Worm (Caenorhabditis elegans) whole organism, midembryonic: ENCODE data around the gene rme-1.

ENCODE experiments used
- T22C8.4 ChIP-seq: fragments of 200-800 bp; sonication (Bioruptor generic); IDR thresholded peaks from 2 replicates; pipeline ENCODE4 v1.3.6; 2022; ENCODE audit warnings: missing genetic modification characterization, missing compliant biosample characterization
- cog-1 ChIP-seq: sonication (generic microtip); optimal IDR thresholded peaks from 2 replicates; lab custom pipeline; 2016; ENCODE audit warnings: missing genetic modification characterization, missing compliant biosample characterization
- flt-1 ChIP-seq: fragments of 200-800 bp; sonication (Bioruptor generic); IDR thresholded peaks from 2 replicates; pipeline ENCODE4 v1.3.6; 2022; ENCODE audit warnings: missing genetic modification characterization, missing compliant biosample characterization
- klf-2 ChIP-seq: fragments of 200-800 bp; sonication (Bioruptor generic); conservative IDR thresholded peaks from 2 replicates; pipeline ENCODE4 v1.3.6; 2022; ENCODE audit warnings: missing genetic modification reagents, missing genetic modification characterization, missing compliant biosample characterization
- med-1 ChIP-seq: sonication (generic microtip); optimal IDR thresholded peaks from 2 replicates; lab custom pipeline; 2017; ENCODE audit warnings: missing genetic modification characterization, mild to moderate bottlenecking, missing compliant biosample characterization, antibody characterized with exemption, missing genetic modification reagents; ENCODE audit not compliant: insufficient read depth
- ref-1 ChIP-seq: fragments of 200-800 bp; sonication (Bioruptor generic); conservative IDR thresholded peaks from 2 replicates; pipeline ENCODE4 v1.3.6; 2022; ENCODE audit warnings: missing genetic modification reagents, missing genetic modification characterization, missing compliant biosample characterization
- tab-1 ChIP-seq: fragments of 200-800 bp; sonication (Bioruptor generic); IDR thresholded peaks from 2 replicates; pipeline ENCODE4 v1.3.6; 2022; ENCODE audit warnings: missing genetic modification characterization, missing compliant biosample characterization
- ztf-23 ChIP-seq: fragments of 200-800 bp; sonication (Bioruptor generic); IDR thresholded peaks from 2 replicates; pipeline ENCODE4 v1.3.6; 2022; ENCODE audit warnings: missing genetic modification reagents, missing genetic modification characterization, missing compliant biosample characterization
- ztf-29 ChIP-seq: fragments of 200-800 bp; sonication (Bioruptor generic); IDR thresholded peaks from 2 replicates; pipeline ENCODE4 v1.3.6; 2022; ENCODE audit warnings: missing genetic modification reagents, missing genetic modification characterization, missing compliant biosample characterization

rme-1 gene

DNA sequence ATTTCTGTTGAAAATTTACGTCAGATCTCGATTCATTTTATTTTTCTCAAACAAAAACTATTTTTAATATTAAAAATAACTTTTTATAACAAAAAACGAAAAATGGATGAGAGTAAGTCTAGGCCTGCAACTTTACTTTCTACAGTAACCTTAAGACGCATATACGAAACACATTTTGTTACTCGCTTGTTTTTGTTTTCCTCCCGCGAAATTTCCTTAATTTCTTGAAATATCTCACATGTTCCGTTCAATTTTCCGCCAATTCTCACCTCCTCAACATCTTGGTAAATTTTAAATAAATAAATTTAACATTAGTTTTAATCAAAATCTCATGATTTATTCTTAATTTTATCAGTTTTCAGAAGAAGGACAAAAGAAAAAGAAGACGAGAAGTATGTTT, 5.8 kb downstream of the rme-1 start:
- TF ChIP-seq T22C8.4: no peak
- no peak for TF ChIP-seq med-1 (GFP tag; lab: Kevin White, UChicago)
- TF ChIP-seq flt-1 (GFP tag; lab: Robert Waterston, UW): no peak
- TF ChIP-seq ztf-23 (GFP tag; lab: Robert Waterston, UW): no peak
- no peak for TF ChIP-seq ztf-29 (GFP tag; lab: Robert Waterston, UW)
- TF ChIP-seq ref-1: no peak
- no peak for TF ChIP-seq tab-1 (GFP tag; lab: Robert Waterston, UW)
- no peak for TF ChIP-seq cog-1
- TF ChIP-seq klf-2 (GFP tag; lab: Robert Waterston, UW): no peak

DNA sequence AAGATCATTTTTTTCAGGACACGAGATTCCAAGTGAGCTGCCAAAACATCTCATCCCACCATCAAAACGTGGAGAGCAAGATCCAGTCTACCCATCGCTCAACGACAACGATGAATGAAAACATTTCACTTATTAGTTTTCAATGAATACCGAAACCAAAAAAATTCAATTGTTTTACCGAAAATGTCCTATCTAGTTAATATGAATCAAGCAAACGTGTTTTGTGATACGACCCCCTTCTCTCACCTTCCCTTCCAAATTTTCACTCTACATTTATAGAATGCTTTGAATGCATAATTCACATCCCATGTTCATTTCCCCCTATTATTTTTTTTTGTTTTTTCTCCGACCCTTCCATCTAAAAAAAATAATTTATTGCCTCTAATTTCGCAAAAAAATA, 8.5 kb downstream of the rme-1 start:
- no peak for TF ChIP-seq ref-1
- TF ChIP-seq flt-1 (GFP tag; lab: Robert Waterston, UW): no peak
- no peak for TF ChIP-seq tab-1 (GFP tag; lab: Robert Waterston, UW)

DNA sequence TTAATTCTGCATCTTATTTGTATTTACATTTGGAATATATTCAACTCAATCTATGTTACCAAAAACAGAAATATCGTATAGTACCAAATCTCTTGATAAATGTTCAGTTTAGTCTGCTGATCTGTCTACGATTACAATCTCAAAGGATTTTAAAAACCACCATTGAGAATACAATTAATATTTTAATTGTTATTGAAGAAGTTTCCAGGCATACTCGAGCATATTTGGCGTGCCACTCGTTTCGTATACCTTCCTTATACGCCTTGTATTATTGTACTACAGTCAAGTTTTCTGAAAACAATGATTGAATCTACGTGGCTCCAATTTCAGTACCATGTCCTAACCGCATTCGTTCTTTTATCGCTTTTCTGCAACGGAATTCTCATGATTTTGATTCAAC, 9.1 kb downstream of the rme-1 start, which contains the start of gene str-206:
TSS of gene str-206 (plus strand) at position 301 of the 400 bp plus-strand sequence.
- no peak for TF ChIP-seq T22C8.4
- TF ChIP-seq tab-1 (GFP tag; lab: Robert Waterston, UW): no peak
- no peak for TF ChIP-seq cog-1
- TF ChIP-seq flt-1 (GFP tag; lab: Robert Waterston, UW): no peak
- no peak for TF ChIP-seq med-1 (GFP tag; lab: Kevin White, UChicago)
- no peak for TF ChIP-seq ref-1
- TF ChIP-seq ztf-23 (GFP tag; lab: Robert Waterston, UW): no peak
- no peak for TF ChIP-seq ztf-29 (GFP tag; lab: Robert Waterston, UW)
- TF ChIP-seq klf-2 (GFP tag; lab: Robert Waterston, UW): no peak

DNA sequence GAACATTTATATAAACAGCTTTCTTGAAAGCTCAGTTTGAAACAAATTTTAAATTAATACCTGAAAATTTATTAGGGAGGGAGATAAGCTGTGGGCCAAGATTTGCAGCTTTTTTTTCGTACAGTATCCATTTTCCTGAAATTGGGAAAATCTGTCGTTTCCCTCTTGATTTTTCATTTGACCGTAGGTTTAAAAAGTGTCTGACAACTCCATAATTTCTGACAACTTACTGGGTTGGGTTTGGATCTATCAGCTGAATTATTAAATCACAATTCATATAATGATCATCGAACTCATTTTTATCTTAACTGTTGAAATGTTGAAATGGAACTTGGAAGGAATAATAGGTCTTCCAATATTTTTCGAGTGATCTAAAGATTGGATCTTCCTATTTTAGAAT, 12.1 kb downstream of the rme-1 start:
- TF ChIP-seq ref-1 (no peak), T22C8.4 (no peak), flt-1 (GFP tag; lab: Robert Waterston, UW) (no peak)

DNA sequence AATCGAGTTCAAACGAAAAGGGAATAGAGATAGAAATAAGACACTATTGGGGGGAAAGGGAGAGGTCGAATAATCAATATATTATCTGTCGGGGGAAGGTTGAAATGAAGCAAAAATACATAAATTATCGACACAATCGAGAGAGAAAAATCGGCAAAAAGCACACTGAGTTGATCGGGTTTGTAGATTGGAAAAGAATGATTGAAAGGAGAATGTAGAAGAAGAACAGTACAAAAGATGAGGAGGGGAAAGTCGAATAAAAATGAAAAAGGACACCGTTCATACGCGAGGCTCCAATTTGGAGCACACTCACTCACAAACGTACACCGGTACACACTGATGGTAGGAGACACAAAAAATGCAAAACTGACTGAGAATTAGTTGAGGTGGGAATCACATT, 12.6 kb downstream of the rme-1 start:
- TF ChIP-seq ztf-29 (GFP tag; lab: Robert Waterston, UW) (no peak), klf-2 (GFP tag; lab: Robert Waterston, UW) (no peak), ztf-23 (GFP tag; lab: Robert Waterston, UW) (no peak), ref-1 (no peak), T22C8.4 (no peak), med-1 (GFP tag; lab: Kevin White, UChicago) (no peak), cog-1 (no peak), tab-1 (GFP tag; lab: Robert Waterston, UW) (no peak)

DNA sequence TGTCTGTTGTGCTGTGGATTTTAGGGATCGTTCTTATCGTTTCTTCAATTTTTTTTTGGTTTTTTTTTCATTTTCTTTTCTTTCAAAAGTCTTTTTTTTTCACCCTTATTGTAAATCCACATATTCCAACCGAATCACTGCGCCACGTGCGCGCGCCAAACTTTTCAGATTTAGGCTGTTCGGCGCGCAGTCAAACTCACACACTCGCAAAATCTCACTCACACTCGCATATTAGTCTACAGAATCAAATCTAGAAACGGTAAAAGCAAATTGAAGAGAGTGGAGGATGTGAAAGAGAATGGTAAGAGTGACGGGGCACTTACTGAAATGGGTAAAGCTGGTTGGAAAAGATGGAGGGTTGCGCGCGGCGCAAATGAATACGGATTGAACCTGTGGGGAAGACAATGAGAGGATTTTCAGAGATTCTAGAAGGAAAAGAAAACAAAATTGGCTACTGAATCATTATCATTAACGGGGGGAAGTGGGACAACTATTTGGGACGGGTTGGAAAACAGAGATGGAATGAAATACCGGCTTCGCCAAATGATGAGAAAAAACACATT, 13.6 kb downstream of the rme-1 start:
- TF ChIP-seq flt-1 (GFP tag; lab: Robert Waterston, UW): no peak
- no peak for TF ChIP-seq T22C8.4
- TF ChIP-seq ref-1: no peak
- no peak; the same call in 1 of the 2 replicates for TF ChIP-seq ztf-23 (GFP tag; lab: Robert Waterston, UW)
- TF ChIP-seq med-1 (GFP tag; lab: Kevin White, UChicago): no peak
- TF ChIP-seq cog-1: no peak
- no peak for TF ChIP-seq klf-2 (GFP tag; lab: Robert Waterston, UW)
- no peak for TF ChIP-seq ztf-29 (GFP tag; lab: Robert Waterston, UW)
- TF ChIP-seq tab-1 (GFP tag; lab: Robert Waterston, UW): no peak

DNA sequence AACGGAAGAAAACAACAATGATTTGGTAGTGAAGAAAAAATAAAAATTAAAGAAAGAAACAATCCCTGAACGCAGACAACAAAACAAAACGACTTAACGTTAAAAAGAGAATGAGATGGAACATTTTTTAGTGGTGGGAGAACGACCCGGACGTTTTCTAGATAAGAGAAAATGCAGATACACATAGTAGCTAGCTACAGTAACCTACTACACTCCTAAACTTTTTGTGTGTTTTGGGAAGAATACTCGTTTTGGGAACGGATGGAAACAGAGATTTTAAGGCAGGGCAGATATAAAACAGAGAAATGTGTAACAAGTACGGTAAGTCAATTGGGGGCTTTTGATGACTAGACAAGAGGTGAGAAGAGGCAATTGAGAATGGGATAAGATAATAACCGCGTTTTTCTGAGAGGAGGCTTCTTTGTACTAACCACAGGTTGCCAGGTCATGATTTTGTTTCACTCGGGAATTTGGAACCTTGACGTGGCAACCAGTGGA, 14.1 kb downstream of the rme-1 start:
- no peak for TF ChIP-seq flt-1 (GFP tag; lab: Robert Waterston, UW)
- no peak for TF ChIP-seq ref-1
- TF ChIP-seq cog-1: no peak
- TF ChIP-seq med-1 (GFP tag; lab: Kevin White, UChicago): no peak
- no peak for TF ChIP-seq T22C8.4
- TF ChIP-seq ztf-29 (GFP tag; lab: Robert Waterston, UW): no peak
- no peak for TF ChIP-seq klf-2 (GFP tag; lab: Robert Waterston, UW)

DNA sequence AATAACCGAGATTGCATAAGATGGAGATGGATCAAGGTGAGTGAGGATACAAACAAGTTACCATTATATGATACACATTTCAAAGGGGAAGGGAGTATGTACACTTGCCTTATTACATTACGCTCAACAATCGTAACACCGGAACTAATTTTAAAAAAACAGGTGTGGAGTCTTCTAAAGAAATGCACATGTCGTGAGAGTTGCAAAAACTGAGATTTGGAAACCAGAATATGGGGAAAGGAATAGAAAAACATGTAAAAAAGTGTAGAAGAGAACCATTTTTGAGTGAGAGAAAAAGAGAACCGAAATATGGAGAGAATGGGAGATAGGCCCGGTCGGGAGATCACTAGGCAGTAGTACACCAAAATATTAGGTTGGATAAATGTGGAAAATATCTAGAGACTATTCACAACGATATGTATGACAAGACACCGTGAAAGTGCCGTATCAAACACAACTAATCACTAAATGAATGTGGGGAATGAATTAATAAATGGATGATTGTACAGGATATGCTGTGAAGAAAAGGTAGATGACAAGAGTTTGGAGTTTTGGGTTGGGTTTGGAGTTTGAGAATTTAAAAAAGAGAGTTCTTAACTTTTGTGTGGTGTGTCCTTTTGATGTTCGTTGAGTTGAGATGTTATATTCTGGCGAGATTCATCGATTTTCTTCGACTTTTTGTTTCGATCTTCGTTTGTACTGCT, 14.8 kb downstream of the rme-1 start:
- TF ChIP-seq ztf-29 (GFP tag; lab: Robert Waterston, UW) (no peak), cog-1 (no peak), klf-2 (GFP tag; lab: Robert Waterston, UW) (no peak), ref-1 (no peak), T22C8.4 (no peak), ztf-23 (GFP tag; lab: Robert Waterston, UW) (0 out of 2 replicates have a peak, but pooled peaks have one; percentile 6)

DNA sequence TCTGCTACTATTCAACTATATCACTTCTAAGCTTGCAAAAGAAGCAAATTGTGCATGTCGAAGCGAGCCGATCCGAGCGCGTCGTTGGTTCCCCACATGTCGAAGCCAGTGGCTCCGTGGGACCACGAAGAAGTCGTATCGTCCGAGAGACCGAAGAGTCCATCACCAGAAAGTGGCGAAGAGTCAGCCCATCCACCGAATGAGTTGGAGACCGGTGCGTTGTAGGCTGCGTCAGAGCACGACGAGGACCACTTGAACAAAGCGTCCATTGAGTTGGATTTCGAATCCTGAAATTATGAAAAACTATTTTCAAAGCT, 15.3 kb downstream of the rme-1 start:
- TF ChIP-seq tab-1 (GFP tag; lab: Robert Waterston, UW) (no peak), ref-1 (no peak), ztf-23 (GFP tag; lab: Robert Waterston, UW) (no peak), T22C8.4 (no peak), cog-1 (no peak), ztf-29 (GFP tag; lab: Robert Waterston, UW) (no peak), klf-2 (GFP tag; lab: Robert Waterston, UW) (no peak), flt-1 (GFP tag; lab: Robert Waterston, UW) (no peak), med-1 (GFP tag; lab: Kevin White, UChicago) (no peak)

DNA sequence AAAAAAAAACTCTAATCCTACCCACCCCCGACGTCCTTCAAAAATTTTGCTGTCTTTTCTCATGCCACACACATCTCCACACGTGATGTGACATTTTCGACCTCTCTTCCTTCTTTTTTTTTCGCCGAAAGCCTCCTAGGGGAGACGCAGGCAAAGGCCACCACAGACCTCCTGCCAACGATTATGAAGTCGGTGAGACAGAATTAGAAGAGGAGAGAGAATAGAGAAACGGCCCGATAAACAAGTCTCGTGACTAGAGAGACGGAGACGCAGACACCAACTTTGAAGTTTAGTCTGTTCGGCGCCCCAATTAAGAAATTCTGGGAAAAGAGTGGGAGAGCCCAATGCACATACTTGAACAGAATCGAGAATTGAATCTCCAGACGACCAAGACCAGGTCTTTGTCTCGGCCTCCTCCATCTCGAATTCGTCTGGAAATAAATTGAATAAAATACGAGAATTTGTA, 15.8 kb downstream of the rme-1 start:
- TF ChIP-seq cog-1 (peak; percentile 60), klf-2 (GFP tag; lab: Robert Waterston, UW) (no peak), flt-1 (GFP tag; lab: Robert Waterston, UW) (no peak), T22C8.4 (no peak; the same call in 1 of the 2 replicates), med-1 (GFP tag; lab: Kevin White, UChicago) (peak; percentile 9), ztf-29 (GFP tag; lab: Robert Waterston, UW) (0 out of 2 replicates have a peak, but pooled peaks have one; percentile 42), ztf-23 (GFP tag; lab: Robert Waterston, UW) (peak; percentile 68), tab-1 (GFP tag; lab: Robert Waterston, UW) (no peak)
